Fruit fly (Drosophila melanogaster) whole organism, prepupa: Measurements from ENCODE around the gene Antdh.
A peak's percentile ranks its signal among the peaks of the same experiment; 100 is the strongest.

ENCODE experiments used
- CG10631 ChIP-seq: fragments of 200-800 bp; sonication (Bioruptor generic); optimal IDR thresholded peaks from 2 replicates; lab custom pipeline; 2016; ENCODE audit warnings: missing biosample characterization, missing genetic modification characterization
- CG10669 ChIP-seq: fragments of 200-800 bp; sonication (Bioruptor generic); optimal IDR thresholded peaks from 3 replicates; lab custom pipeline; 2018; ENCODE audit warnings: missing biosample characterization, mild to moderate bottlenecking, missing genetic modification characterization, moderate library complexity
- CG11294 ChIP-seq: fragments of 200-800 bp; sonication (Bioruptor generic); IDR thresholded peaks from 2 replicates; pipeline ENCODE4 v1.3.6; 2022; ENCODE audit warnings: missing biosample characterization, missing genetic modification characterization
- CG11762 ChIP-seq: fragments of 200-800 bp; sonication (Bioruptor generic); optimal IDR thresholded peaks from 3 replicates; lab custom pipeline; 2016; ENCODE audit warnings: missing biosample characterization, missing genetic modification characterization; ENCODE audit not compliant: insufficient read depth
- CG11902 ChIP-seq: fragments of 200-800 bp; sonication (Bioruptor generic); optimal IDR thresholded peaks from 3 replicates; lab custom pipeline; 2016; ENCODE audit warnings: missing biosample characterization, missing genetic modification characterization
- CG15336 ChIP-seq: fragments of 200-800 bp; sonication (Bioruptor generic); IDR thresholded peaks from 2 replicates; pipeline ENCODE4 v1.3.6; 2022; ENCODE audit warnings: missing biosample characterization, missing genetic modification characterization
- CG1621 ChIP-seq: fragments of 200-800 bp; sonication (Bioruptor generic); optimal IDR thresholded peaks from 3 replicates; lab custom pipeline; 2018; ENCODE audit warnings: missing biosample characterization, mild to moderate bottlenecking, missing genetic modification characterization
- CG32006 ChIP-seq: fragments of 200-800 bp; sonication (Bioruptor generic); optimal IDR thresholded peaks from 3 replicates; lab custom pipeline; 2017; ENCODE audit warnings: missing biosample characterization, mild to moderate bottlenecking, missing genetic modification characterization
- CG34406 ChIP-seq: fragments of 200-800 bp; sonication (Bioruptor generic); optimal IDR thresholded peaks from 3 replicates; lab custom pipeline; 2016; ENCODE audit warnings: missing biosample characterization, missing genetic modification characterization
- CG3919 ChIP-seq: fragments of 200-800 bp; sonication (Bioruptor generic); optimal IDR thresholded peaks from 3 replicates; lab custom pipeline; 2016; ENCODE audit warnings: missing biosample characterization, missing genetic modification characterization
- CG6163 ChIP-seq: fragments of 200-800 bp; sonication (Bioruptor generic); IDR thresholded peaks from 3 replicates; pipeline ENCODE4 v1.3.6; 2022; ENCODE audit warnings: missing biosample characterization, missing genetic modification characterization
- CG6276 ChIP-seq: fragments of 200-800 bp; sonication (Bioruptor generic); optimal IDR thresholded peaks from 2 replicates; lab custom pipeline; 2017; ENCODE audit warnings: missing biosample characterization, mild to moderate bottlenecking, missing genetic modification characterization
- CG6792 ChIP-seq: fragments of 200-800 bp; sonication (Bioruptor generic); optimal IDR thresholded peaks from 3 replicates; lab custom pipeline; 2016; ENCODE audit warnings: missing biosample characterization, missing genetic modification characterization
- CG6808 ChIP-seq: fragments of 200-800 bp; sonication (Bioruptor generic); optimal IDR thresholded peaks from 3 replicates; lab custom pipeline; 2017; ENCODE audit warnings: missing biosample characterization, missing genetic modification characterization, mild to moderate bottlenecking, moderate library complexity, missing genetic modification reagents
- CG6854 ChIP-seq: fragments of 200-800 bp; sonication (Bioruptor generic); optimal IDR thresholded peaks from 2 replicates; lab custom pipeline; 2017; ENCODE audit warnings: missing biosample characterization, mild to moderate bottlenecking, missing genetic modification characterization
- CG7368 ChIP-seq: fragments of 200-800 bp; sonication (Bioruptor generic); optimal IDR thresholded peaks from 3 replicates; lab custom pipeline; 2016; ENCODE audit warnings: missing biosample characterization, missing genetic modification characterization
- CG8119 ChIP-seq: fragments of 200-800 bp; sonication (Bioruptor generic); IDR thresholded peaks from 3 replicates; pipeline ENCODE4 v1.3.6; 2022; ENCODE audit warnings: missing biosample characterization, missing genetic modification characterization
- CG8319 ChIP-seq: fragments of 200-800 bp; sonication (Bioruptor generic); optimal IDR thresholded peaks from 3 replicates; lab custom pipeline; 2016; ENCODE audit warnings: missing biosample characterization, missing genetic modification characterization
- CG8632 ChIP-seq: fragments of 200-800 bp; sonication (Bioruptor generic); optimal IDR thresholded peaks from 3 replicates; lab custom pipeline; 2016; ENCODE audit warnings: missing biosample characterization, missing genetic modification characterization
- CG9139 ChIP-seq: fragments of 200-800 bp; sonication (Bioruptor generic); optimal IDR thresholded peaks from 3 replicates; lab custom pipeline; 2017; ENCODE audit warnings: missing biosample characterization, mild to moderate bottlenecking, missing genetic modification characterization
- Eip78C ChIP-seq: fragments of 200-800 bp; sonication (Bioruptor generic); peaks from one replicate; lab custom pipeline; 2016; ENCODE audit warnings: missing biosample characterization, missing genetic modification characterization
- Eip93F ChIP-seq: fragments of 200-800 bp; sonication (Bioruptor generic); optimal IDR thresholded peaks from 2 replicates; lab custom pipeline; 2016; ENCODE audit warnings: missing biosample characterization, mild to moderate bottlenecking, missing genetic modification characterization
- Ets21C ChIP-seq: fragments of 200-800 bp; sonication (Bioruptor generic); optimal IDR thresholded peaks from 3 replicates; lab custom pipeline; 2016; ENCODE audit warnings: missing biosample characterization, missing genetic modification characterization
- Gug ChIP-seq: fragments of 200-800 bp; sonication (Bioruptor generic); IDR thresholded peaks from 2 replicates; pipeline ENCODE4 v1.3.6; 2022; ENCODE audit warnings: missing biosample characterization, missing genetic modification characterization
- Hr39 ChIP-seq: fragments of 200-800 bp; sonication (Bioruptor generic); optimal IDR thresholded peaks from 2 replicates; lab custom pipeline; 2016; ENCODE audit warnings: missing biosample characterization, missing genetic modification characterization
- Hr4 ChIP-seq: fragments of 200-800 bp; sonication (Bioruptor generic); optimal IDR thresholded peaks from 3 replicates; lab custom pipeline; 2016; ENCODE audit warnings: missing biosample characterization, missing genetic modification characterization
- Lpt ChIP-seq: fragments of 200-800 bp; sonication (Bioruptor generic); optimal IDR thresholded peaks from 3 replicates; lab custom pipeline; 2016; ENCODE audit warnings: missing biosample characterization, missing genetic modification characterization
- Met ChIP-seq: fragments of 200-800 bp; sonication (Bioruptor generic); optimal IDR thresholded peaks from 3 replicates; lab custom pipeline; 2016; ENCODE audit warnings: missing biosample characterization, missing genetic modification characterization
- OdsH ChIP-seq: fragments of 200-800 bp; sonication (Bioruptor generic); optimal IDR thresholded peaks from 3 replicates; lab custom pipeline; 2016; ENCODE audit warnings: missing biosample characterization, missing genetic modification characterization
- Sox102F ChIP-seq: fragments of 200-800 bp; sonication (Bioruptor generic); optimal IDR thresholded peaks from 2 replicates; lab custom pipeline; 2016; ENCODE audit warnings: missing biosample characterization, mild to moderate bottlenecking, missing genetic modification characterization
- Sox14 ChIP-seq: fragments of 200-800 bp; sonication (Bioruptor generic); optimal IDR thresholded peaks from 3 replicates; lab custom pipeline; 2016; ENCODE audit warnings: missing biosample characterization, missing genetic modification characterization
- Sox15 ChIP-seq: fragments of 200-800 bp; sonication (Bioruptor generic); optimal IDR thresholded peaks from 3 replicates; lab custom pipeline; 2016; ENCODE audit warnings: missing biosample characterization, missing genetic modification characterization
- acj6 ChIP-seq: fragments of 200-800 bp; sonication (Bioruptor generic); optimal IDR thresholded peaks from 3 replicates; lab custom pipeline; 2016; ENCODE audit warnings: missing biosample characterization, missing genetic modification characterization
- cyc ChIP-seq: fragments of 200-800 bp; sonication (Bioruptor generic); optimal IDR thresholded peaks from 3 replicates; lab custom pipeline; 2016; ENCODE audit warnings: missing biosample characterization, missing genetic modification characterization
- dac ChIP-seq: fragments of 200-800 bp; sonication (Bioruptor generic); optimal IDR thresholded peaks from 2 replicates; lab custom pipeline; 2017; ENCODE audit warnings: missing biosample characterization, mild to moderate bottlenecking, missing genetic modification characterization
- dsx ChIP-seq: fragments of 200-800 bp; optimal IDR thresholded peaks from 3 replicates; lab custom pipeline; 2019; ENCODE audit warnings: missing biosample characterization, mild to moderate bottlenecking, missing genetic modification characterization, moderate library complexity; ENCODE audit not compliant: poor library complexity, severe bottlenecking
- esn ChIP-seq: fragments of 200-800 bp; sonication (Bioruptor generic); optimal IDR thresholded peaks from 2 replicates; lab custom pipeline; 2016; ENCODE audit warnings: missing biosample characterization, mild to moderate bottlenecking, missing genetic modification characterization, moderate library complexity
- fd59A ChIP-seq: fragments of 200-800 bp; sonication (Bioruptor generic); optimal IDR thresholded peaks from 2 replicates; lab custom pipeline; 2017; ENCODE audit warnings: missing biosample characterization, mild to moderate bottlenecking, missing genetic modification characterization, missing genetic modification reagents
- fkh ChIP-seq: fragments of 200-800 bp; sonication (Bioruptor generic); optimal IDR thresholded peaks from 3 replicates; lab custom pipeline; 2017; ENCODE audit warnings: missing biosample characterization, mild to moderate bottlenecking, missing genetic modification characterization, moderate library complexity
- lz ChIP-seq: fragments of 200-800 bp; sonication (Bioruptor generic); optimal IDR thresholded peaks from 3 replicates; lab custom pipeline; 2016; ENCODE audit warnings: missing biosample characterization, missing genetic modification characterization
- net ChIP-seq: fragments of 200-800 bp; sonication (Bioruptor generic); optimal IDR thresholded peaks from 3 replicates; lab custom pipeline; 2016; ENCODE audit warnings: missing biosample characterization, missing genetic modification characterization
- pdm3 ChIP-seq: fragments of 200-800 bp; sonication (Bioruptor generic); optimal IDR thresholded peaks from 3 replicates; lab custom pipeline; 2016; ENCODE audit warnings: missing biosample characterization, missing genetic modification characterization
- salr ChIP-seq, 2 experiments: fragments of 200-800 bp; sonication (Bioruptor generic); optimal IDR thresholded peaks; 3 replicates each; lab custom pipeline; 2016 to 2018; ENCODE audit warnings: missing biosample characterization in 2 of 2, missing genetic modification characterization in 2 of 2, mild to moderate bottlenecking in 1 of 2
- spab ChIP-seq: fragments of 200-800 bp; sonication (Bioruptor generic); optimal IDR thresholded peaks from 2 replicates; lab custom pipeline; 2017; ENCODE audit warnings: missing biosample characterization, mild to moderate bottlenecking, missing genetic modification characterization, missing genetic modification reagents
- ss ChIP-seq, 2 experiments: fragments of 200-800 bp; sonication (Bioruptor generic); optimal IDR thresholded peaks; 2 replicates in 1 of 2; 3 replicates in 1 of 2; lab custom pipeline; 2017 to 2018; ENCODE audit warnings: mild to moderate bottlenecking in 2 of 2, missing biosample characterization in 2 of 2, missing genetic modification characterization in 2 of 2, moderate library complexity in 1 of 2
- svp ChIP-seq: fragments of 200-800 bp; sonication (Bioruptor generic); peaks from one replicate; lab custom pipeline; 2016; ENCODE audit warnings: missing biosample characterization, missing genetic modification characterization
- topi ChIP-seq: fragments of 200-800 bp; sonication (Bioruptor generic); optimal IDR thresholded peaks from 3 replicates; lab custom pipeline; 2016; ENCODE audit warnings: missing biosample characterization, missing genetic modification characterization

Antdh gene

DNA sequence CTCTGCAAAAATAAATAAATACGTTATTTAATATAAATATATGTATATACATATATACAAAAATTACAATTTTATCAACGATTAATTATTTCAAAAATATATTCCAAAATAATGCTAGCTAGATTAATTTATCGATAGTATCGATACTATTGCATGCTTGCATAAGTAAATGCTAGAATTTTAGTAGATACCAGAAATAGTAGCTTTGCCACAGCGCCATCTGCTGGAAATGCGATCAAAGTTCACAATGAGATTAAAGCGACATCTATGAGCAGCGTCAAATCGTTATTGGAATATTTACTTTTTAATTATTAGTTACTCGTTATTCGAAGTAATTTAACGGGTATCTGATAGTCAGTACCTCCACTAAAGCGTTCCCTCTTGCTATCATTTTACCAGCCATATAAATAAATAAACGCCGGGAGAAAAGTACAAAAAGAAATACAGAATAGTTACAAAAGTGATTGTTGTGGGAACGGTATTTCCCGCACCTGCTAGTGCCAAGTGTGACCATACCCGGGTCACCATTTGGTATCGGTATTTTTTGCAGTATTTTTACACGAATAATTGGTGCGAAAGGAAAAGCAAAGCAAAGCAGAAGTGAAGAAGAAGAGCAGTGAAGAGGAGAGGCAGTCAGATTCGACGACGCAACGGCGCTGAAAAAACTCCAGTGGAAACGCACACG, 14.9 kb downstream of the Antdh start, which contains the start of the genes rtv and Dlic (continued):
- TF ChIP-seq dsx (GFP tag; lab: Kevin White, UChicago) (no peak), CG32006 (GFP tag; lab: Kevin White, UChicago) (no peak), fkh (GFP tag; lab: Kevin White, UChicago) (peak; percentile 83), CG10669 (GFP tag; lab: Kevin White, UChicago) (no peak), Met (GFP tag; lab: Kevin White, UChicago) (peak; percentile 8), net (GFP tag; lab: Kevin White, UChicago) (no peak), CG15336 (no peak), esn (GFP tag; lab: Kevin White, UChicago) (peak; percentile 35), salr (GFP tag; optimal IDR thresholded peaks at IDR 0.05; lab: Kevin White, UChicago) (no peak), pdm3 (peak; percentile 4), CG8119 (GFP tag; lab: Robert Waterston, UW) (no peak), CG9139 (GFP tag; lab: Kevin White, UChicago) (no peak), Ets21C (GFP tag; lab: Kevin White, UChicago) (peak; percentile 19), CG11294 (GFP tag; lab: Robert Waterston, UW) (no peak), cyc (peak; percentile 44), fd59A (no peak), CG6854 (GFP tag; lab: Kevin White, UChicago) (no peak), Gug (no peak), CG8319 (no peak), CG10631 (no peak), Sox102F (GFP tag; lab: Kevin White, UChicago) (no peak)

DNA sequence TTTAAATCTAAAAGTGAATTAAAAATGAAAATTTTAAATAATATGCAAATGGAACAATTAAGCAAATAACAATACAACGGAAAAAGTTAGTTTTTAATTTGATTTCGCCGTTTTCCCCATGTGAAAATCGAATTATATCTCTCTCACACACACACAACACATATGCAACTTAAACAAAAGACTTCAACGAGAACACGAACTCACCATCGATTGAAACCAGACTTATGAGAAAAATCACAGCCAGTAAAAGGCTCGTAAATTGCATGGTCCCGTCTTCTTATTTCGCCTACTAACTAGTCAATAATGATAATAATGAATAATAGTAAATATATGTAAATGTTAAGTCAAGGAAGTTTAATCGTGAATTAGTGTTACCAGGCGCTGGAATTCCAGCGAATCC, 15.4 kb downstream of the Antdh start:
- TF ChIP-seq CG6808 (GFP tag; lab: Kevin White, UChicago) (no peak), Eip93F (GFP tag; lab: Kevin White, UChicago) (peak; percentile 28)

DNA sequence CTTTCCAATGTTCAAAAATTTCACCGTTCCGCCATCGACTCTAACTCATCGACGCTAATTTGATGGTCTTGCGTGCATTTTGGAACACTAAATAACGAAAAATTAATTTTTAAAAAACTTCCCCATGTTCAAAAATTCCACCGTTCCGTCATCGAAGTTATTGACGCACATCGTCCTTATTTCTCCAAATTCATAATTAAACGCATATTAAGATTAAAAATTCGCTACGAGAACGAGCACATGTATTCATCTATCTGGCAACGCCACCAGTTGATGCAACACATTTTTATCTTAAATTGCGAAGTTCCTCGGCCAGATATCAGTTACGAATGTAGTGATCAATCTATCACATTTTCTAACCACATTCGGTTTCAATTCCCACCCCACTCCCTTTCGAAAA, 19.7 kb downstream of the Antdh start, which contains the start of gene Lint-1:
Lint-1 (plus strand) TSS at position 123 of the 400 bp plus-strand sequence.
- TF ChIP-seq ss (GFP tag; optimal IDR thresholded peaks at IDR 0.05; lab: Kevin White, UChicago) (no peak), esn (GFP tag; lab: Kevin White, UChicago) (peak; percentile 16), CG9139 (GFP tag; lab: Kevin White, UChicago) (no peak), dsx (GFP tag; lab: Kevin White, UChicago) (no peak), CG3919 (GFP tag; lab: Kevin White, UChicago) (peak; percentile 5), CG7368 (GFP tag; lab: Kevin White, UChicago) (no peak), Eip93F (GFP tag; lab: Kevin White, UChicago) (no peak), Sox14 (GFP tag; lab: Kevin White, UChicago) (no peak), topi (GFP tag; lab: Kevin White, UChicago) (peak; percentile 40), Sox15 (GFP tag; lab: Kevin White, UChicago) (no peak), CG32006 (GFP tag; lab: Kevin White, UChicago) (no peak), lz (GFP tag; lab: Kevin White, UChicago) (peak; percentile 54), CG11902 (GFP tag; lab: Kevin White, UChicago) (no peak), acj6 (peak; percentile 23), Hr4 (GFP tag; lab: Kevin White, UChicago) (peak; percentile 15), Hr39 (GFP tag; lab: Kevin White, UChicago) (peak; percentile 52), Gug (no peak), CG11762 (GFP tag; lab: Kevin White, UChicago) (no peak), cyc (peak; percentile 27), CG8632 (GFP tag; lab: Kevin White, UChicago) (peak; percentile 5), Met (GFP tag; lab: Kevin White, UChicago) (peak; percentile 34), dac (GFP tag; lab: Kevin White, UChicago) (no peak), Lpt (GFP tag; lab: Kevin White, UChicago) (no peak), CG6163 (GFP tag; lab: Robert Waterston, UW) (no peak), CG1621 (tag; lab: Kevin White, UChicago) (no peak), spab (GFP tag; lab: Kevin White, UChicago) (no peak), Eip78C (GFP tag; lab: Kevin White, UChicago) (peak; percentile 60), CG6276 (no peak), svp (GFP tag; lab: Kevin White, UChicago) (peak; percentile 69), CG34406 (GFP tag; lab: Kevin White, UChicago) (no peak), CG10631 (peak; percentile 5), CG6792 (GFP tag; lab: Kevin White, UChicago) (no peak), CG8119 (GFP tag; lab: Robert Waterston, UW) (no peak), OdsH (GFP tag; lab: Kevin White, UChicago) (peak; percentile 43)
